Fruit fly (Drosophila melanogaster) whole organism, embryonic: ENCODE data around the gene FeCH.

ENCODE experiments used
- Adf1 ChIP-seq: fragments of 200-800 bp; sonication (Bioruptor generic); IDR thresholded peaks from 2 replicates; pipeline ENCODE4 v1.3.6; 2022; ENCODE audit warnings: missing biosample characterization, missing genetic modification characterization
- Bteb2 ChIP-seq: fragments of 200-800 bp; sonication (Bioruptor generic); optimal IDR thresholded peaks from 2 replicates; lab custom pipeline; 2016; ENCODE audit warnings: missing biosample characterization, missing genetic modification characterization
- CG10147 ChIP-seq: fragments of 200-800 bp; sonication (Bioruptor generic); optimal IDR thresholded peaks from 2 replicates; lab custom pipeline; 2019; ENCODE audit warnings: missing biosample characterization, mild to moderate bottlenecking, missing genetic modification characterization, moderate library complexity
- CG10366 ChIP-seq: fragments of 200-800 bp; sonication (Bioruptor generic); IDR thresholded peaks from 2 replicates; pipeline ENCODE4 v1.3.6; 2022; ENCODE audit warnings: missing biosample characterization, missing genetic modification characterization
- CG11085 ChIP-seq: fragments of 200-800 bp; sonication (Bioruptor generic); IDR thresholded peaks from 2 replicates; pipeline ENCODE4 v1.3.6; 2022; ENCODE audit warnings: missing biosample characterization, missing genetic modification characterization
- CG11504 ChIP-seq: fragments of 200-800 bp; sonication (Bioruptor generic); optimal IDR thresholded peaks from 3 replicates; lab custom pipeline; 2019; ENCODE audit warnings: missing biosample characterization, mild to moderate bottlenecking, missing genetic modification characterization, moderate library complexity
- CG11695 ChIP-seq: fragments of 200-800 bp; sonication (Bioruptor generic); IDR thresholded peaks from 3 replicates; pipeline ENCODE4 v1.3.6; 2022; ENCODE audit warnings: missing biosample characterization, missing genetic modification characterization
- CG12155 ChIP-seq: fragments of 200-800 bp; sonication (Bioruptor generic); optimal IDR thresholded peaks from 3 replicates; lab custom pipeline; 2016; ENCODE audit warnings: missing biosample characterization, missing genetic modification characterization
- CG12299 ChIP-seq: fragments of 200-800 bp; sonication (Bioruptor generic); optimal IDR thresholded peaks from 2 replicates; lab custom pipeline; 2018; ENCODE audit warnings: missing biosample characterization, mild to moderate bottlenecking, missing genetic modification characterization
- CG13296 ChIP-seq: fragments of 200-800 bp; sonication (Bioruptor generic); optimal IDR thresholded peaks from 3 replicates; lab custom pipeline; 2018; ENCODE audit warnings: missing biosample characterization, mild to moderate bottlenecking, missing genetic modification characterization
- CG16779 ChIP-seq: fragments of 200-800 bp; sonication (Bioruptor generic); IDR thresholded peaks from 2 replicates; pipeline ENCODE4 v1.3.6; 2022; ENCODE audit warnings: missing biosample characterization, missing genetic modification characterization
- CG17385 ChIP-seq: fragments of 200-800 bp; sonication (Bioruptor generic); optimal IDR thresholded peaks from 3 replicates; lab custom pipeline; 2018; ENCODE audit warnings: missing biosample characterization, mild to moderate bottlenecking, missing genetic modification characterization
- CG32532 ChIP-seq: fragments of 200-800 bp; sonication (Bioruptor generic); IDR thresholded peaks from 2 replicates; pipeline ENCODE4 v1.3.6; 2022; ENCODE audit warnings: missing biosample characterization, missing genetic modification characterization
- CG3838 ChIP-seq: fragments of 200-800 bp; sonication (Bioruptor generic); optimal IDR thresholded peaks from 3 replicates; lab custom pipeline; 2016; ENCODE audit warnings: missing biosample characterization, missing genetic modification characterization
- CG3847 ChIP-seq: fragments of 200-800 bp; sonication (Bioruptor generic); IDR thresholded peaks from 2 replicates; pipeline ENCODE4 v1.3.6; 2022; ENCODE audit warnings: missing biosample characterization, missing genetic modification characterization
- CG3995 ChIP-seq: fragments of 200-800 bp; sonication (Bioruptor generic); optimal IDR thresholded peaks from 3 replicates; lab custom pipeline; 2016; ENCODE audit warnings: missing biosample characterization, missing genetic modification characterization
- CG43689 ChIP-seq: fragments of 200-800 bp; sonication (Bioruptor generic); IDR thresholded peaks from 2 replicates; pipeline ENCODE4 v1.3.6; 2022; ENCODE audit warnings: missing biosample characterization, missing genetic modification characterization
- CG6654 ChIP-seq: fragments of 200-800 bp; sonication (Bioruptor generic); optimal IDR thresholded peaks from 2 replicates; lab custom pipeline; 2017; ENCODE audit warnings: missing biosample characterization, mild to moderate bottlenecking, missing genetic modification characterization
- CG6813 ChIP-seq: fragments of 200-800 bp; sonication (Bioruptor generic); optimal IDR thresholded peaks from 2 replicates; lab custom pipeline; 2017; ENCODE audit warnings: missing biosample characterization, missing genetic modification characterization, mild to moderate bottlenecking, moderate library complexity, missing genetic modification reagents
- CG7786 ChIP-seq: fragments of 200-800 bp; sonication (Bioruptor generic); optimal IDR thresholded peaks from 2 replicates; lab custom pipeline; 2016; ENCODE audit warnings: missing biosample characterization, missing genetic modification characterization
- CG7839 ChIP-seq: fragments of 200-800 bp; sonication (Bioruptor generic); optimal IDR thresholded peaks from 3 replicates; lab custom pipeline; 2018; ENCODE audit warnings: missing biosample characterization, mild to moderate bottlenecking, missing genetic modification characterization, moderate library complexity
- CG8281 ChIP-seq: fragments of 200-800 bp; sonication (Bioruptor generic); optimal IDR thresholded peaks from 2 replicates; lab custom pipeline; 2018; ENCODE audit warnings: missing biosample characterization, mild to moderate bottlenecking, missing genetic modification characterization, moderate library complexity
- CG8478 ChIP-seq: fragments of >200 bp; optimal IDR thresholded peaks from 2 replicates; lab custom pipeline; 2018
- CG8944 ChIP-seq: fragments of 200-800 bp; sonication (Bioruptor generic); optimal IDR thresholded peaks from 3 replicates; lab custom pipeline; 2016; ENCODE audit warnings: missing biosample characterization, missing genetic modification characterization
- CG9797 ChIP-seq: fragments of 200-800 bp; sonication (Bioruptor generic); optimal IDR thresholded peaks from 3 replicates; lab custom pipeline; 2018; ENCODE audit warnings: missing biosample characterization, mild to moderate bottlenecking, missing genetic modification characterization
- CTCF ChIP-seq: fragments of 200-800 bp; sonication (Bioruptor generic); optimal IDR thresholded peaks from 2 replicates; lab custom pipeline; 2017; ENCODE audit warnings: missing biosample characterization, mild to moderate bottlenecking, missing genetic modification characterization, moderate library complexity
- CkIIα-i1 ChIP-seq: fragments of 200-800 bp; sonication (Bioruptor generic); IDR thresholded peaks from 2 replicates; pipeline ENCODE4 v1.3.6; 2022; ENCODE audit warnings: missing biosample characterization, missing genetic modification characterization
- D19A ChIP-seq: fragments of 200-800 bp; optimal IDR thresholded peaks from 3 replicates; lab custom pipeline; 2019; ENCODE audit warnings: missing biosample characterization, mild to moderate bottlenecking, missing genetic modification characterization, moderate library complexity
- D19B ChIP-seq: fragments of 200-800 bp; sonication (Bioruptor generic); optimal IDR thresholded peaks from 2 replicates; lab custom pipeline; 2017; ENCODE audit warnings: missing biosample characterization, mild to moderate bottlenecking, missing genetic modification characterization
- Dp ChIP-seq: fragments of 200-800 bp; sonication (Bioruptor generic); optimal IDR thresholded peaks from 2 replicates; lab custom pipeline; 2018; ENCODE audit warnings: missing biosample characterization, mild to moderate bottlenecking, missing genetic modification characterization, moderate library complexity
- Fer1 ChIP-seq: fragments of 200-800 bp; sonication (Bioruptor generic); optimal IDR thresholded peaks from 2 replicates; lab custom pipeline; 2017; ENCODE audit warnings: missing biosample characterization, mild to moderate bottlenecking, missing genetic modification characterization
- Hr3 ChIP-seq: fragments of 200-800 bp; sonication (Bioruptor generic); optimal IDR thresholded peaks from 3 replicates; lab custom pipeline; 2016; ENCODE audit warnings: missing biosample characterization, missing genetic modification characterization
- Lim3 ChIP-seq: fragments of 200-800 bp; sonication (Bioruptor generic); IDR thresholded peaks from 2 replicates; pipeline ENCODE4 v1.3.6; 2022; ENCODE audit warnings: missing biosample characterization, missing genetic modification characterization
- Mad ChIP-seq: fragments of 200-800 bp; sonication (Bioruptor generic); optimal IDR thresholded peaks from 2 replicates; lab custom pipeline; 2016; ENCODE audit warnings: missing biosample characterization, missing genetic modification characterization
- NC2α ChIP-seq: fragments of 200-800 bp; sonication (Bioruptor generic); optimal IDR thresholded peaks from 2 replicates; lab custom pipeline; 2016; ENCODE audit warnings: missing biosample characterization, missing genetic modification characterization
- Pdp1 ChIP-seq, 2 experiments: fragments of 200-800 bp; sonication (Bioruptor generic); optimal IDR thresholded peaks; 3 replicates each; lab custom pipeline; 2016; ENCODE audit warnings: missing biosample characterization in 2 of 2, missing genetic modification characterization in 2 of 2, mild to moderate bottlenecking in 1 of 2, moderate library complexity in 1 of 2
- Sox102F ChIP-seq: fragments of 200-800 bp; sonication (Bioruptor generic); optimal IDR thresholded peaks from 2 replicates; lab custom pipeline; 2018; ENCODE audit warnings: missing biosample characterization, mild to moderate bottlenecking, missing genetic modification characterization, moderate library complexity
- Trl ChIP-seq, 3 experiments: fragments of >200 bp in 2 of 3; fragments of 200-800 bp in 1 of 3; sonication (Bioruptor generic) in 1 of 3; optimal IDR thresholded peaks; 2 replicates in 1 of 3; 3 replicates in 2 of 3; lab custom pipeline; 2016 to 2017; ENCODE audit warnings: missing biosample characterization in 1 of 3, missing genetic modification characterization in 1 of 3
- Vsx1 ChIP-seq: fragments of 200-800 bp; sonication (Bioruptor generic); optimal IDR thresholded peaks from 2 replicates; lab custom pipeline; 2017; ENCODE audit warnings: missing biosample characterization, mild to moderate bottlenecking, missing genetic modification characterization, missing genetic modification reagents
- Xbp1 ChIP-seq: fragments of 200-800 bp; sonication (Bioruptor generic); optimal IDR thresholded peaks from 3 replicates; lab custom pipeline; 2016; ENCODE audit warnings: missing biosample characterization, mild to moderate bottlenecking, missing genetic modification characterization
- Xrp1 ChIP-seq: fragments of 200-800 bp; sonication (Bioruptor generic); IDR thresholded peaks from 2 replicates; pipeline ENCODE4 v1.3.6; 2022; ENCODE audit warnings: missing biosample characterization, missing genetic modification characterization
- ap ChIP-seq: fragments of 200-800 bp; sonication (Bioruptor generic); IDR thresholded peaks from 2 replicates; pipeline ENCODE4 v1.3.6; 2022; ENCODE audit warnings: missing biosample characterization, missing genetic modification characterization
- bowl ChIP-seq: fragments of 200-800 bp; sonication (Bioruptor generic); IDR thresholded peaks from 2 replicates; pipeline ENCODE4 v1.3.6; 2022; ENCODE audit warnings: missing biosample characterization, missing genetic modification characterization
- btn ChIP-seq: fragments of 200-800 bp; sonication (Bioruptor generic); optimal IDR thresholded peaks from 2 replicates; lab custom pipeline; 2016; ENCODE audit warnings: missing biosample characterization, missing genetic modification characterization
- chm ChIP-seq: fragments of 200-800 bp; sonication (Bioruptor generic); IDR thresholded peaks from 2 replicates; pipeline ENCODE4 v1.3.6; 2022; ENCODE audit warnings: missing biosample characterization, missing genetic modification characterization
- her ChIP-seq: fragments of 200-800 bp; sonication (Bioruptor generic); optimal IDR thresholded peaks from 2 replicates; lab custom pipeline; 2016; ENCODE audit warnings: missing biosample characterization, missing genetic modification characterization
- hth ChIP-seq: fragments of >200 bp; optimal IDR thresholded peaks from 2 replicates; lab custom pipeline; 2017; ENCODE audit warnings: inconsistent platforms
- ro ChIP-seq: fragments of 200-800 bp; sonication (Bioruptor generic); IDR thresholded peaks from 2 replicates; pipeline ENCODE4 v1.3.6; 2022; ENCODE audit warnings: missing biosample characterization, missing genetic modification characterization
- run ChIP-seq: fragments of 200-800 bp; sonication (Bioruptor generic); optimal IDR thresholded peaks from 3 replicates; lab custom pipeline; 2018; ENCODE audit warnings: missing biosample characterization, mild to moderate bottlenecking, missing genetic modification characterization
- scrt ChIP-seq: fragments of 200-800 bp; sonication (Bioruptor generic); optimal IDR thresholded peaks from 2 replicates; lab custom pipeline; 2018; ENCODE audit warnings: missing biosample characterization, mild to moderate bottlenecking, missing genetic modification characterization, moderate library complexity
- sug ChIP-seq: fragments of 200-800 bp; optimal IDR thresholded peaks from 2 replicates; lab custom pipeline; 2019; ENCODE audit warnings: missing biosample characterization, mild to moderate bottlenecking, missing genetic modification characterization, moderate library complexity
- tgo ChIP-seq: fragments of 200-800 bp; sonication (Bioruptor generic); IDR thresholded peaks from 3 replicates; pipeline ENCODE4 v1.3.6; 2022; ENCODE audit warnings: missing biosample characterization, missing genetic modification characterization
- wdn ChIP-seq: fragments of 200-800 bp; sonication (Bioruptor generic); IDR thresholded peaks from 2 replicates; pipeline ENCODE4 v1.3.6; 2022; ENCODE audit warnings: missing biosample characterization, missing genetic modification characterization

The FeCH gene

DNA sequence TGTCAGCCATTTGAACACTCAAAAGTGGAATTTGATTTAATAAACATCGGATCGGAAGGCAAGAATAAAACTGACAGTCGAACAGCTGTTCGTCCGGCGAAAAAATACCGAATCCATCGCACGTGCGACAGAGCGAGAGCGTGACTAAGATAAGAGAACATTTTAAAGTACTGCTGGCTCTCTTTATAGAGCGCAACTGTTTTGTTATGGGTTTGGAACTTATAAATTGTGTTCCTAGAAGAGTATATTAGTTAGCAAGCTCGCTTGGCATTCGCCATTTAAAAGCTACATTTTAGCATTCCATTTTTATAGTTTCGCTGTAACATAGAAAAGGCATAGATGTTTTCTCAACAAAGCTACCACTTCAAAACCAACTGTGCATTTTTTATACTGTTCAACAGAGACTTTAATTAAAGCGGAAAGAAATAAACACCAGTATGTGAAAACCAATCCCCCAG lies 2.0 kb downstream of the FeCH start, which contains the start of gene Rift (continued):
- TF ChIP-seq sug (peak; percentile 23), Dp (GFP tag; lab: Kevin White, UChicago) (no peak), D19B (no peak), ap (GFP tag; lab: Robert Waterston, UW) (no peak), CG7786 (GFP tag; lab: Kevin White, UChicago) (no peak), ro (GFP tag; lab: Robert Waterston, UW) (no peak), CG3847 (GFP tag; lab: Robert Waterston, UW) (0 out of 2 replicates have a peak, but pooled peaks have one; percentile 33), CG13296 (GFP tag; lab: Kevin White, UChicago) (peak; percentile 24), btn (GFP tag; lab: Kevin White, UChicago) (no peak), CkIIα-i1 (no peak), Xrp1 (peak; percentile 53; the same call in 1 of the 2 replicates), Hr3 (GFP tag; lab: Kevin White, UChicago) (no peak), scrt (no peak), chm (GFP tag; lab: Robert Waterston, UW) (0 out of 2 replicates have a peak, but pooled peaks have one; percentile 52), D19A (tag; lab: Kevin White, UChicago) (peak; percentile 48), Trl (optimal IDR thresholded peaks at IDR 0.05; lab: Kevin White, UChicago) (peak; percentile 72 to 85), Trl (GFP tag; optimal IDR thresholded peaks at IDR 0.05; lab: Kevin White, UChicago) (no peak), Adf1 (no peak), CG11085 (no peak), run (tag; lab: Kevin White, UChicago) (no peak), CG6654 (GFP tag; lab: Kevin White, UChicago) (no peak), Pdp1 (GFP tag; optimal IDR thresholded peaks at IDR 0.05; lab: Kevin White, UChicago) (peak; percentile 4 to 26), CG8478 (lab: Kevin White, UChicago) (no peak), Vsx1 (no peak), CG8281 (tag; lab: Kevin White, UChicago) (no peak), Xbp1 (GFP tag; lab: Kevin White, UChicago) (no peak), Sox102F (GFP tag; lab: Kevin White, UChicago) (peak; percentile 36), CG8944 (GFP tag; lab: Kevin White, UChicago) (no peak), Bteb2 (GFP tag; lab: Kevin White, UChicago) (no peak), CG3838 (GFP tag; lab: Kevin White, UChicago) (no peak), CG12155 (GFP tag; lab: Kevin White, UChicago) (no peak), CG10147 (GFP tag; lab: Kevin White, UChicago) (no peak), hth (no peak), CG32532 (GFP tag; lab: Robert Waterston, UW) (peak; percentile 75), Mad (GFP tag; lab: Kevin White, UChicago) (no peak), CG10366 (GFP tag; lab: Robert Waterston, UW) (no peak), CTCF (no peak), CG3995 (no peak), CG16779 (GFP tag; lab: Robert Waterston, UW) (peak; percentile 67; the same call in 1 of the 2 replicates), NC2α (GFP tag; lab: Kevin White, UChicago) (no peak), her (GFP tag; lab: Kevin White, UChicago) (no peak), wdn (GFP tag; lab: Robert Waterston, UW) (no peak), CG7839 (peak; percentile 23), tgo (peak; percentile 43; the same call in 1 of the 3 replicates), CG6813 (GFP tag; lab: Kevin White, UChicago) (no peak), CG17385 (GFP tag; lab: Kevin White, UChicago) (peak; percentile 58), Lim3 (GFP tag; lab: Robert Waterston, UW) (no peak), Fer1 (GFP tag; lab: Kevin White, UChicago) (peak; percentile 64), CG43689 (no peak), CG9797 (no peak), bowl (no peak), CG11504 (peak; percentile 23), CG11695 (GFP tag; lab: Robert Waterston, UW) (peak; percentile 59; the same call in 2 of the 3 replicates), CG12299 (tag; lab: Kevin White, UChicago) (peak; percentile 40)
